Fruit fly (Drosophila melanogaster) whole organism, embryonic: Measurements from ENCODE around the gene CG42486.

Source experiments
- Adf1 ChIP-seq: fragments of 200-800 bp; sonication (Bioruptor generic); IDR thresholded peaks from 2 replicates; pipeline ENCODE4 v1.3.6; 2022; ENCODE audit warnings: missing biosample characterization, missing genetic modification characterization
- CG1233 ChIP-seq: fragments of 200-800 bp; sonication (Bioruptor generic); optimal IDR thresholded peaks from 4 replicates; lab custom pipeline; 2018; ENCODE audit warnings: missing biosample characterization, mild to moderate bottlenecking, missing genetic modification characterization
- CG17361 ChIP-seq: fragments of 200-800 bp; sonication (Bioruptor generic); IDR thresholded peaks from 3 replicates; pipeline ENCODE4 v1.3.6; 2022; ENCODE audit warnings: missing biosample characterization, missing genetic modification characterization
- CG7372 ChIP-seq: fragments of 200-800 bp; sonication (Bioruptor generic); IDR thresholded peaks from 2 replicates; pipeline ENCODE4 v1.3.6; 2022; ENCODE audit warnings: missing biosample characterization, missing genetic modification characterization
- CG7987 ChIP-seq: fragments of 200-800 bp; sonication (Bioruptor generic); optimal IDR thresholded peaks from 2 replicates; lab custom pipeline; 2018; ENCODE audit warnings: missing biosample characterization, mild to moderate bottlenecking, missing genetic modification characterization, moderate library complexity
- Rx ChIP-seq: fragments of 200-800 bp; sonication (Bioruptor generic); IDR thresholded peaks from 2 replicates; pipeline ENCODE4 v1.3.6; 2022; ENCODE audit warnings: missing biosample characterization, missing genetic modification characterization
- gt ChIP-seq: fragments of 200-800 bp; sonication (Bioruptor generic); IDR thresholded peaks from 2 replicates; pipeline ENCODE4 v1.3.6; 2022; ENCODE audit warnings: missing biosample characterization, missing genetic modification characterization
- kay ChIP-seq: fragments of 200-800 bp; sonication (Bioruptor generic); optimal IDR thresholded peaks from 2 replicates; lab custom pipeline; 2016; ENCODE audit warnings: missing biosample characterization, missing genetic modification characterization
- pan ChIP-seq, 4 experiments: fragments of >200 bp in 3 of 4; fragments of 200-800 bp in 1 of 4; sonication (Bioruptor generic) in 1 of 4; optimal IDR thresholded peaks in 3 of 4; IDR thresholded peaks in 1 of 4; 2 replicates each; pipeline versions ENCODE4 v1.3.6 to Lab custom; 2017 to 2022; ENCODE audit warnings: missing biosample characterization in 2 of 4, missing genetic modification characterization in 2 of 4, mixed read lengths in 1 of 4
- toy ChIP-seq: fragments of 200-800 bp; sonication (Bioruptor generic); IDR thresholded peaks from 2 replicates; pipeline ENCODE4 v1.3.6; 2022; ENCODE audit warnings: missing biosample characterization, missing genetic modification characterization
- unpg ChIP-seq: fragments of 200-800 bp; sonication (Bioruptor generic); optimal IDR thresholded peaks from 3 replicates; lab custom pipeline; 2018; ENCODE audit warnings: missing biosample characterization, mild to moderate bottlenecking, missing genetic modification characterization, moderate library complexity

DNA sequence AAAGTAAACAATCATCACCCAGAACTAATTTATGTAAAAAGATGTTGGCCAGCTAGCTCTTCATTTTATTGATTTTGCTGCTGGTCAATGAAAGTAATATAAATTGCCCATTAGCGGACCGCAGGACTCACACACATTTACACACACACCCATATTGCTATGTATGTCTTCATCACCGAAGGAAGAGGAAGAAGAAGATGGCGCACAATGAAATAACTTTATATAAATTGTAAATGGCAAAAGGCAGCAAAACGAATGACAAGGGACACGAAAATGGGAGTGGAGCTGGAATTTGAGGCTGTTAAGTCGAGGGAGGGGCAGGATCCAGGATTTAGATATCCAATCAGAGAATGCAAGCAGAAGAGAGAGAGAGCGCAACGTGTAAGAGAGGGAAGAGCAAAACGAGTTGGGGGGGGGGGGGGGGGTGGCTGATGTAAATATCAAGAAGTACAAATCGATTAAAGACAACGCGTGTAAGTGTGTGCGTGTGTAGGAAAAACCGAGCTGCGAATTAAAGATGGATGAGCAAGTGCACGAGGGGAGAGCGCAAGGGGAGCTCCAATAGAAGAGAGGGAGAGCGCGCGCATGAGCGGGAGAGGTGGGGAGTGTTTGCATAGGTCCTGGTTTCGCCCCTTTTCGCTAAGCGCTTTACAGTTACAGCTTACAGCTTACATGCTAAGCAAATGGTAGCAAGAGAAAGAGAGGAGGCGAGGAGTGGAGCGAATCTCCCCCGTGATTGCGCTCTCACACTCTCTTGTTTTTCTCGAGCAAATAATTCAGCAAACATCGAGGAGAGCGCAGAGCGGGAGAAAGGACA lies 38.5 kb upstream of the CG42486 start:
- TF ChIP-seq Adf1 (no peak), toy (GFP tag; lab: Robert Waterston, UW) (no peak), kay (no peak), CG1233 (GFP tag; lab: Kevin White, UChicago) (no peak), unpg (GFP tag; lab: Kevin White, UChicago) (no peak), CG7372 (no peak), pan (optimal IDR thresholded peaks at IDR 0.05; lab: Kevin White, UChicago) (no peak), pan (GFP tag; optimal IDR thresholded peaks at IDR 0.05 in 1 of 2, IDR thresholded peaks at IDR 0.05 in 1 of 2) (no peak), gt (GFP tag; lab: Robert Waterston, UW) (no peak), CG17361 (GFP tag; lab: Robert Waterston, UW) (no peak), CG7987 (GFP tag; lab: Kevin White, UChicago) (no peak), Rx (no peak)
